Fruit fly (Drosophila melanogaster) whole organism, adult: ENCODE results near the gene CG5783.

Experiments
- CG11617 ChIP-seq: fragments of 200-800 bp; sonication (Bioruptor generic); optimal IDR thresholded peaks from 2 replicates; lab custom pipeline; 2017; ENCODE audit warnings: mild to moderate bottlenecking, missing biosample characterization, missing genetic modification reagents, missing genetic modification characterization
- CG12768 ChIP-seq: fragments of 200-800 bp; sonication (Bioruptor generic); optimal IDR thresholded peaks from 2 replicates; lab custom pipeline; 2017; ENCODE audit warnings: missing biosample characterization, missing genetic modification characterization, mild to moderate bottlenecking, moderate library complexity, missing genetic modification reagents
- CG14711 ChIP-seq: fragments of 200-800 bp; sonication (Bioruptor generic); optimal IDR thresholded peaks from 2 replicates; lab custom pipeline; 2018; ENCODE audit warnings: missing biosample characterization, mild to moderate bottlenecking, missing genetic modification characterization, moderate library complexity
- CG1620 ChIP-seq: fragments of 200-800 bp; sonication (Bioruptor generic); optimal IDR thresholded peaks from 2 replicates; lab custom pipeline; 2016; ENCODE audit warnings: missing biosample characterization, missing genetic modification characterization
- CG33017 ChIP-seq: fragments of 200-800 bp; sonication (Bioruptor generic); optimal IDR thresholded peaks from 2 replicates; lab custom pipeline; 2018; ENCODE audit warnings: missing biosample characterization, mild to moderate bottlenecking, missing genetic modification characterization, moderate library complexity
- CG5204 ChIP-seq: fragments of 200-800 bp; sonication (Bioruptor generic); optimal IDR thresholded peaks from 2 replicates; lab custom pipeline; 2016; ENCODE audit warnings: missing biosample characterization, missing genetic modification characterization
- CG7045 ChIP-seq: fragments of 200-800 bp; sonication (Bioruptor generic); optimal IDR thresholded peaks from 2 replicates; lab custom pipeline; 2017; ENCODE audit warnings: missing biosample characterization, mild to moderate bottlenecking, missing genetic modification characterization
- CG7101 ChIP-seq: fragments of 200-800 bp; sonication (Bioruptor generic); optimal IDR thresholded peaks from 2 replicates; lab custom pipeline; 2018; ENCODE audit warnings: missing biosample characterization, mild to moderate bottlenecking, missing genetic modification characterization, moderate library complexity
- Clk ChIP-seq: fragments of 200-800 bp; sonication (Bioruptor generic); optimal IDR thresholded peaks from 2 replicates; lab custom pipeline; 2017; ENCODE audit warnings: missing biosample characterization, missing genetic modification characterization
- Crg-1 ChIP-seq: fragments of 200-800 bp; sonication (Bioruptor generic); optimal IDR thresholded peaks from 2 replicates; lab custom pipeline; 2016; ENCODE audit warnings: missing biosample characterization, missing genetic modification characterization
- Hr96 ChIP-seq: fragments of 200-800 bp; sonication (Bioruptor generic); optimal IDR thresholded peaks from 2 replicates; lab custom pipeline; 2016; ENCODE audit warnings: missing biosample characterization, missing genetic modification characterization
- Mnt ChIP-seq: fragments of 200-800 bp; sonication (Bioruptor generic); optimal IDR thresholded peaks from 2 replicates; lab custom pipeline; 2016; ENCODE audit warnings: missing biosample characterization, mild to moderate bottlenecking, missing genetic modification characterization
- bab1 ChIP-seq: fragments of 200-800 bp; sonication (Bioruptor generic); optimal IDR thresholded peaks from 3 replicates; lab custom pipeline; 2019; ENCODE audit warnings: missing biosample characterization, mild to moderate bottlenecking, missing genetic modification characterization, moderate library complexity
- cic ChIP-seq: fragments of 200-800 bp; sonication (Bioruptor generic); optimal IDR thresholded peaks from 2 replicates; lab custom pipeline; 2017; ENCODE audit warnings: missing biosample characterization, mild to moderate bottlenecking, missing genetic modification characterization, moderate library complexity
- cnc ChIP-seq, 2 experiments: fragments of >200 bp; optimal IDR thresholded peaks; 2 replicates each; lab custom pipeline; 2017
- kay ChIP-seq: fragments of 200-800 bp; sonication (Bioruptor generic); peaks from one replicate; lab custom pipeline; 2016; ENCODE audit warnings: missing biosample characterization, missing genetic modification characterization, borderline replicate concordance
- ovo ChIP-seq: fragments of 200-800 bp; sonication (Bioruptor generic); optimal IDR thresholded peaks from 2 replicates; lab custom pipeline; 2016; ENCODE audit warnings: missing biosample characterization, missing genetic modification characterization
- pad ChIP-seq: fragments of 200-800 bp; sonication (Bioruptor generic); optimal IDR thresholded peaks from 3 replicates; lab custom pipeline; 2017; ENCODE audit warnings: missing biosample characterization, missing genetic modification characterization, mild to moderate bottlenecking, moderate library complexity, missing genetic modification reagents
- tj ChIP-seq: fragments of 200-800 bp; sonication (Bioruptor generic); optimal IDR thresholded peaks from 3 replicates; lab custom pipeline; 2017; ENCODE audit warnings: missing biosample characterization, mild to moderate bottlenecking, missing genetic modification characterization, moderate library complexity
- toe ChIP-seq: fragments of 200-800 bp; sonication (Bioruptor generic); optimal IDR thresholded peaks from 2 replicates; lab custom pipeline; 2016; ENCODE audit warnings: missing biosample characterization, missing genetic modification characterization

Gene CG5783

DNA sequence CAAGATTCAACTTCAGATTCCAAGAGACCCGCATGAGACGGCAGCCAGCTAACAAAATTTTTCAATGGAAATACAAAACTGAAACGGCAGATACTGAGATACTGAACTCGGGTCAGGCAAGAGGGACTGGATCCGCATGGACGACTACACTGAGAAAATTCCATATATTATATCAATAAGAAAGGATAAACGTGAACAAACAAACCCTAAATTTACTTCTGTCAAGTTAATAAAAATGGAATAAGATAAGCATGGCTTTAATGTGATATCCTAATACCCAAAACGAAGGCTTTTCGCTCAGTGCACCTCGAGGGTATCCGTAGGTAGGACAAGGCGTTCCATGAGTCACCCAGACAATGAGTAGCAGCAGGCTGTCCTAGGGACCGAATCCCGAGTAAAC, 10.6 kb upstream of the CG5783 start:
- TF ChIP-seq toe (GFP tag; lab: Kevin White, UChicago) (no peak), CG11617 (GFP tag; lab: Kevin White, UChicago) (no peak), ovo (GFP tag; lab: Kevin White, UChicago) (no peak), CG33017 (tag; lab: Kevin White, UChicago) (no peak)

dm6 chr2L:18145826-18146225, 10.0 kb upstream of the CG5783 start:
- TF ChIP-seq cic (GFP tag; lab: Kevin White, UChicago) (no peak), Mnt (GFP tag; lab: Kevin White, UChicago) (no peak)

dm6 chr2L:18146618-18147099, 9.2 kb upstream of the CG5783 start:
- TF ChIP-seq CG14711 (no peak), CG7045 (GFP tag; lab: Kevin White, UChicago) (no peak), cic (GFP tag; lab: Kevin White, UChicago) (no peak), tj (no peak), CG12768 (no peak), CG7101 (no peak), Clk (no peak), pad (GFP tag; lab: Kevin White, UChicago) (no peak), CG5204 (GFP tag; lab: Kevin White, UChicago) (no peak), bab1 (GFP tag; lab: Kevin White, UChicago) (no peak), CG1620 (GFP tag; lab: Kevin White, UChicago) (no peak), ovo (GFP tag; lab: Kevin White, UChicago) (no peak), toe (GFP tag; lab: Kevin White, UChicago) (no peak)

dm6 chr2L:18147511-18148072, 8.3 kb upstream of the CG5783 start:
- TF ChIP-seq kay, result peak; percentile 2
- TF ChIP-seq tj, result no peak
- no peak for TF ChIP-seq Clk
- peak; percentile 96 for TF ChIP-seq cic (GFP tag; lab: Kevin White, UChicago)
- TF ChIP-seq CG14711, result no peak
- no peak for TF ChIP-seq Mnt (GFP tag; lab: Kevin White, UChicago)
- no peak for TF ChIP-seq Hr96 (GFP tag; lab: Kevin White, UChicago)

dm6 chr2L:18148552-18149219, 7.2 kb upstream of the CG5783 start:
- TF ChIP-seq Hr96 (GFP tag; lab: Kevin White, UChicago) (peak; percentile 5), toe (GFP tag; lab: Kevin White, UChicago) (peak; percentile 14), CG1620 (GFP tag; lab: Kevin White, UChicago) (peak; percentile 11), Mnt (GFP tag; lab: Kevin White, UChicago) (peak; percentile 76), ovo (GFP tag; lab: Kevin White, UChicago) (peak; percentile 79), cic (GFP tag; lab: Kevin White, UChicago) (peak; percentile 100), CG14711 (peak; percentile 60), CG7101 (peak; percentile 84), Clk (peak; percentile 65), CG33017 (tag; lab: Kevin White, UChicago) (peak; percentile 43), CG5204 (GFP tag; lab: Kevin White, UChicago) (no peak), CG11617 (GFP tag; lab: Kevin White, UChicago) (peak; percentile 58), cnc (optimal IDR thresholded peaks at IDR 0.05; lab: Kevin White, UChicago) (no peak), kay (peak; percentile 90), Crg-1 (GFP tag; lab: Kevin White, UChicago) (peak; percentile 86), pad (GFP tag; lab: Kevin White, UChicago) (peak; percentile 53), CG12768 (peak; percentile 77), tj (peak; percentile 65), bab1 (GFP tag; lab: Kevin White, UChicago) (no peak), CG7045 (GFP tag; lab: Kevin White, UChicago) (peak; percentile 87)

DNA sequence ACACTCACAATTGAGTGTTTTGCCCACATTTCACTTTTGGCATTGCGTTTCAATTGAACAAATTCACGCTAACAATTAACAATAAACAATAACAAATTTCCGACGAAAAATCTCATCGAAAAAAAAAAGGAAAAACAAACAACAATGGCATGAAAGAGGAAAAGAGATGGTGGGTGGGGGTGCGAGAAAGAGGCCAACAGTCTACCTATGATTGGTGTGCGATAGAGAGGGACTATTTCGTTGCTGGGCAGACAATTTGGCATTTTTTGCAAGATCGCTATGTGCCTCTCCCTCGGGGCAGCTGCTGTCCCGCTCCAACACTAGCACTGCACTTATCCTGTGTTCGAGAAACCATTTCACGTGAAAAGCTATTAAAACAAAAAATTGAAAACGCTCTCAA, 5.9 kb upstream of the CG5783 start:
- TF ChIP-seq pad (GFP tag; lab: Kevin White, UChicago) (no peak), tj (peak; percentile 28)

DNA sequence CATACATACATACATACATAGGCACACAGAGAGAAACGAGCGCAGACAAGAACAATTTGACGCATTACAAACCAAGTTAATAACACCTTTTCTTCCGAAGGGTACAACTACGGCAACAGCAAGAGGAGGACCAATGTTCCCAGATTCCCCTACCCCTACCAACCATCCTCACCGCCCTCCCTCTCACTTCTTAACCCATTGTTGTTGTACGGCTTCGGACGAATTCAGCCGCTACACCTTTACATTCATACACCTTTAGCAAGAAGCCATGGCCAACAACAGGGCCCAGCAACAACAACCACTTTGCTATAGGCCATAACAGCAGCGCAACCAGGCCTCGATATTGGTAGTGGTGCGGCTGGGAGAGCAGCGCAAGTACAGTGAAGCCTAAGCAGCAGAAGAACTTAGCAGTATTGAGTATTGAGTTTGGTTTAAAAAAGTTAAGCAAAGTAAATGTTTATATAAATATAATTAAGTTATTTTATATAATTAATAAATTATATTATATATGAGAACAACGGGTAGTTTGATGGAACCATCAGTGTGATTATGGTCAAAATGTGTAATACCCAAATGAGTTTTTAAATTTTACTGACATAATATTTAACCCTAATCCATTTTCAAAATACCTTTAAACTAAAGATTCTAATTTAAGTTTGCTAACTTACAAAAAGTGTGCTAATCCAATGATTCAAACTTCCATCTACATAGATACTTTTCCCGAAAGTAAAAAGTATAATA, 5.3 kb upstream of the CG5783 start:
- peak; percentile 7 for TF ChIP-seq tj
- peak; percentile 31 for TF ChIP-seq kay
- no peak for TF ChIP-seq bab1 (GFP tag; lab: Kevin White, UChicago)
- TF ChIP-seq cic (GFP tag; lab: Kevin White, UChicago), result peak; percentile 22
- no peak for TF ChIP-seq ovo (GFP tag; lab: Kevin White, UChicago)
